Fruit fly (Drosophila melanogaster) whole organism, embryonic: ENCODE results near the gene Rbp1-like.

Source experiments
- Abd-B ChIP-seq: fragments of 200-800 bp; sonication (Bioruptor generic); optimal IDR thresholded peaks from 2 replicates; lab custom pipeline; 2018; ENCODE audit warnings: missing biosample characterization, mild to moderate bottlenecking, missing genetic modification characterization, moderate library complexity
- B-H2 ChIP-seq: fragments of 200-800 bp; sonication (Bioruptor generic); optimal IDR thresholded peaks from 2 replicates; lab custom pipeline; 2018; ENCODE audit warnings: missing biosample characterization, mild to moderate bottlenecking, missing genetic modification characterization
- CG10431 ChIP-seq: fragments of 200-800 bp; sonication (Bioruptor generic); optimal IDR thresholded peaks from 3 replicates; lab custom pipeline; 2018; ENCODE audit warnings: missing biosample characterization, mild to moderate bottlenecking, missing genetic modification characterization
- CG12155 ChIP-seq: fragments of 200-800 bp; sonication (Bioruptor generic); optimal IDR thresholded peaks from 3 replicates; lab custom pipeline; 2016; ENCODE audit warnings: missing biosample characterization, missing genetic modification characterization
- CG12942 ChIP-seq: fragments of 200-800 bp; sonication (Bioruptor generic); optimal IDR thresholded peaks from 3 replicates; lab custom pipeline; 2016; ENCODE audit warnings: missing biosample characterization, missing genetic modification characterization
- CG14667 ChIP-seq: fragments of 200-800 bp; sonication (Bioruptor generic); IDR thresholded peaks from 2 replicates; pipeline ENCODE4 v1.3.6; 2022; ENCODE audit warnings: missing biosample characterization, missing genetic modification characterization
- CG15269 ChIP-seq: fragments of 200-800 bp; sonication (Bioruptor generic); optimal IDR thresholded peaks from 2 replicates; lab custom pipeline; 2018; ENCODE audit warnings: missing biosample characterization, mild to moderate bottlenecking, missing genetic modification characterization, moderate library complexity
- CG17912 ChIP-seq: fragments of 200-800 bp; sonication (Bioruptor generic); optimal IDR thresholded peaks from 2 replicates; lab custom pipeline; 2018; ENCODE audit warnings: missing biosample characterization, mild to moderate bottlenecking, missing genetic modification characterization
- CG2116 ChIP-seq: fragments of 200-800 bp; sonication (Bioruptor generic); optimal IDR thresholded peaks from 3 replicates; lab custom pipeline; 2018; ENCODE audit warnings: missing biosample characterization, mild to moderate bottlenecking, missing genetic modification characterization
- CG2199 ChIP-seq: fragments of 200-800 bp; sonication (Bioruptor generic); IDR thresholded peaks from 3 replicates; pipeline ENCODE4 v1.3.6; 2022; ENCODE audit warnings: missing biosample characterization, missing genetic modification characterization
- CG2202 ChIP-seq: fragments of 200-800 bp; sonication (Bioruptor generic); optimal IDR thresholded peaks from 2 replicates; lab custom pipeline; 2018; ENCODE audit warnings: missing biosample characterization, mild to moderate bottlenecking, missing genetic modification characterization
- CG2678 ChIP-seq: fragments of 200-800 bp; sonication (Bioruptor generic); optimal IDR thresholded peaks from 3 replicates; lab custom pipeline; 2019; ENCODE audit warnings: missing biosample characterization, mild to moderate bottlenecking, missing genetic modification characterization, moderate library complexity
- CG31365 ChIP-seq: fragments of 200-800 bp; sonication (Bioruptor generic); optimal IDR thresholded peaks from 2 replicates; lab custom pipeline; 2018; ENCODE audit warnings: missing biosample characterization, mild to moderate bottlenecking, missing genetic modification characterization
- CG3163 ChIP-seq: fragments of 200-800 bp; sonication (Bioruptor generic); optimal IDR thresholded peaks from 3 replicates; lab custom pipeline; 2016; ENCODE audit warnings: missing biosample characterization, missing genetic modification characterization
- CG4404 ChIP-seq: fragments of 200-800 bp; sonication (Bioruptor generic); IDR thresholded peaks from 2 replicates; pipeline ENCODE4 v1.3.6; 2022; ENCODE audit warnings: missing biosample characterization, missing genetic modification characterization
- CG4617 ChIP-seq: fragments of 200-800 bp; sonication (Bioruptor generic); optimal IDR thresholded peaks from 3 replicates; lab custom pipeline; 2016; ENCODE audit warnings: missing biosample characterization, missing genetic modification characterization, borderline replicate concordance
- CG4707 ChIP-seq: fragments of 200-800 bp; sonication (Bioruptor generic); optimal IDR thresholded peaks from 2 replicates; lab custom pipeline; 2018; ENCODE audit warnings: missing biosample characterization, mild to moderate bottlenecking, missing genetic modification characterization, moderate library complexity
- CG4854 ChIP-seq: fragments of 200-800 bp; sonication (Bioruptor generic); optimal IDR thresholded peaks from 2 replicates; lab custom pipeline; 2016; ENCODE audit warnings: missing biosample characterization, missing genetic modification characterization, inconsistent platforms
- CG6683 ChIP-seq: fragments of 200-800 bp; sonication (Bioruptor generic); optimal IDR thresholded peaks from 2 replicates; lab custom pipeline; 2017; ENCODE audit warnings: missing biosample characterization, mild to moderate bottlenecking, missing genetic modification characterization, missing genetic modification reagents
- CG7556 ChIP-seq: fragments of 200-800 bp; sonication (Bioruptor generic); optimal IDR thresholded peaks from 2 replicates; lab custom pipeline; 2017; ENCODE audit warnings: missing biosample characterization, mild to moderate bottlenecking, missing genetic modification characterization
- CoRest ChIP-seq: fragments of 200-800 bp; sonication (Bioruptor generic); optimal IDR thresholded peaks from 3 replicates; lab custom pipeline; 2018; ENCODE audit warnings: missing biosample characterization, mild to moderate bottlenecking, missing genetic modification characterization, moderate library complexity
- Deaf1 ChIP-seq: fragments of 200-800 bp; optimal IDR thresholded peaks from 3 replicates; lab custom pipeline; 2019; ENCODE audit warnings: missing biosample characterization, mild to moderate bottlenecking, missing genetic modification characterization, moderate library complexity
- Eip74EF ChIP-seq, 2 experiments: fragments of 200-800 bp in 1 of 2; fragments of >200 bp in 1 of 2; sonication (Bioruptor generic) in 1 of 2; optimal IDR thresholded peaks; 2 replicates each; lab custom pipeline; 2017 to 2019; ENCODE audit warnings: missing biosample characterization in 2 of 2, missing genetic modification characterization in 2 of 2, mild to moderate bottlenecking in 1 of 2, moderate library complexity in 1 of 2
- HLH3B ChIP-seq: fragments of 200-800 bp; sonication (Bioruptor generic); IDR thresholded peaks from 2 replicates; pipeline ENCODE4 v1.3.6; 2022; ENCODE audit warnings: missing biosample characterization, missing genetic modification characterization
- Hr39 ChIP-seq: fragments of >200 bp; optimal IDR thresholded peaks from 2 replicates; lab custom pipeline; 2017
- Oaz ChIP-seq: fragments of 200-800 bp; sonication (Bioruptor generic); IDR thresholded peaks from 2 replicates; pipeline ENCODE4 v1.3.6; 2022; ENCODE audit warnings: missing biosample characterization, missing genetic modification characterization
- Oli ChIP-seq: fragments of 200-800 bp; sonication (Bioruptor generic); optimal IDR thresholded peaks from 2 replicates; lab custom pipeline; 2018; ENCODE audit warnings: missing biosample characterization, mild to moderate bottlenecking, missing genetic modification characterization, moderate library complexity
- Spps ChIP-seq: fragments of 200-800 bp; sonication (Bioruptor generic); optimal IDR thresholded peaks from 2 replicates; lab custom pipeline; 2018; ENCODE audit warnings: missing biosample characterization, mild to moderate bottlenecking, missing genetic modification characterization
- Stat92E ChIP-seq, 3 experiments: fragments of >200 bp in 2 of 3; fragments of 200-800 bp in 1 of 3; sonication (Bioruptor generic) in 1 of 3; optimal IDR thresholded peaks; 2 replicates each; lab custom pipeline; 2017 to 2019; ENCODE audit warnings: missing biosample characterization in 3 of 3, missing genetic modification characterization in 3 of 3, mild to moderate bottlenecking in 1 of 3, moderate library complexity in 1 of 3
- Usf ChIP-seq: fragments of 200-800 bp; sonication (Bioruptor generic); optimal IDR thresholded peaks from 2 replicates; lab custom pipeline; 2017; ENCODE audit warnings: missing genotype, missing biosample characterization, missing genetic modification characterization
- ap ChIP-seq: fragments of 200-800 bp; sonication (Bioruptor generic); IDR thresholded peaks from 2 replicates; pipeline ENCODE4 v1.3.6; 2022; ENCODE audit warnings: missing biosample characterization, missing genetic modification characterization
- bigmax ChIP-seq: fragments of 200-800 bp; sonication (Bioruptor generic); optimal IDR thresholded peaks from 2 replicates; lab custom pipeline; 2018; ENCODE audit warnings: missing biosample characterization, mild to moderate bottlenecking, missing genetic modification characterization
- chif ChIP-seq, 2 experiments: fragments of 200-800 bp; sonication (Bioruptor generic); optimal IDR thresholded peaks; 3 replicates each; lab custom pipeline; 2016; ENCODE audit warnings: missing biosample characterization in 2 of 2, missing genetic modification characterization in 2 of 2
- chn ChIP-seq: fragments of 200-800 bp; sonication (Bioruptor generic); optimal IDR thresholded peaks from 2 replicates; lab custom pipeline; 2016; ENCODE audit warnings: missing biosample characterization, missing genetic modification characterization
- dysf ChIP-seq: fragments of 200-800 bp; sonication (Bioruptor generic); IDR thresholded peaks from 3 replicates; pipeline ENCODE4 v1.3.6; 2022; ENCODE audit warnings: missing biosample characterization, missing genetic modification characterization
- en ChIP-seq: fragments of 200-800 bp; sonication (Bioruptor generic); optimal IDR thresholded peaks from 2 replicates; lab custom pipeline; 2016; ENCODE audit warnings: missing biosample characterization, missing genetic modification characterization
- gem ChIP-seq: fragments of 200-800 bp; sonication (Bioruptor generic); optimal IDR thresholded peaks from 2 replicates; lab custom pipeline; 2019; ENCODE audit warnings: missing biosample characterization, mild to moderate bottlenecking, missing genetic modification characterization, moderate library complexity
- hth ChIP-seq: fragments of >200 bp; optimal IDR thresholded peaks from 2 replicates; lab custom pipeline; 2017; ENCODE audit warnings: inconsistent platforms
- jing ChIP-seq: fragments of 200-800 bp; sonication (Bioruptor generic); optimal IDR thresholded peaks from 2 replicates; lab custom pipeline; 2018; ENCODE audit warnings: missing biosample characterization, mild to moderate bottlenecking, missing genetic modification characterization
- maf-S ChIP-seq: fragments of 200-800 bp; sonication (Bioruptor generic); optimal IDR thresholded peaks from 2 replicates; lab custom pipeline; 2016; ENCODE audit warnings: missing biosample characterization, missing genetic modification characterization
- nau ChIP-seq: fragments of 200-800 bp; sonication (Bioruptor generic); optimal IDR thresholded peaks from 3 replicates; lab custom pipeline; 2017; ENCODE audit warnings: missing biosample characterization, mild to moderate bottlenecking, missing genetic modification characterization, missing genetic modification reagents
- prd ChIP-seq, 3 experiments: fragments of >200 bp in 2 of 3; fragments of 200-800 bp in 1 of 3; sonication (Bioruptor generic) in 1 of 3; optimal IDR thresholded peaks in 2 of 3; IDR thresholded peaks in 1 of 3; 2 replicates in 2 of 3; 3 replicates in 1 of 3; pipeline versions ENCODE4 v1.3.6 to Lab custom; 2017 to 2022; ENCODE audit warnings: missing biosample characterization in 1 of 3, missing genetic modification characterization in 1 of 3
- pzg ChIP-seq: fragments of 200-800 bp; sonication (Bioruptor generic); optimal IDR thresholded peaks from 3 replicates; lab custom pipeline; 2018; ENCODE audit warnings: missing biosample characterization, mild to moderate bottlenecking, missing genetic modification characterization, moderate library complexity
- slbo ChIP-seq: fragments of 200-800 bp; sonication (Bioruptor generic); IDR thresholded peaks from 2 replicates; pipeline ENCODE4 v1.3.6; 2022; ENCODE audit warnings: missing biosample characterization, missing genetic modification characterization
- stwl ChIP-seq: fragments of 200-800 bp; sonication (Bioruptor generic); optimal IDR thresholded peaks from 3 replicates; lab custom pipeline; 2018; ENCODE audit warnings: missing biosample characterization, mild to moderate bottlenecking, missing genetic modification characterization, moderate library complexity
- tll ChIP-seq, 2 experiments: fragments of 200-800 bp in 1 of 2; fragments of >200 bp in 1 of 2; sonication (Bioruptor generic) in 1 of 2; optimal IDR thresholded peaks; 2 replicates each; lab custom pipeline; 2017 to 2019; ENCODE audit warnings: missing biosample characterization in 2 of 2, missing genetic modification characterization in 2 of 2, mild to moderate bottlenecking in 1 of 2, moderate library complexity in 1 of 2
- vvl ChIP-seq: fragments of 200-800 bp; sonication (Bioruptor generic); IDR thresholded peaks from 2 replicates; pipeline ENCODE4 v1.3.6; 2022; ENCODE audit warnings: missing biosample characterization, missing genetic modification characterization
- wdn ChIP-seq: fragments of 200-800 bp; sonication (Bioruptor generic); IDR thresholded peaks from 2 replicates; pipeline ENCODE4 v1.3.6; 2022; ENCODE audit warnings: missing biosample characterization, missing genetic modification characterization

Gene Rbp1-like

dm6 chrX:13391174-13392040, 6.7 kb upstream of the Rbp1-like start (continued):
- peak; percentile 69 for TF ChIP-seq Usf (GFP tag; lab: Kevin White, UChicago)
- TF ChIP-seq CG12155 (GFP tag; lab: Kevin White, UChicago): peak; percentile 66
- TF ChIP-seq chif (GFP tag; optimal IDR thresholded peaks at IDR 0.05; lab: Kevin White, UChicago): no peak
- no peak for TF ChIP-seq nau (GFP tag; lab: Kevin White, UChicago)
- TF ChIP-seq gem: peak; percentile 54
- TF ChIP-seq Stat92E (GFP tag; optimal IDR thresholded peaks at IDR 0.05; lab: Kevin White, UChicago): no peak
- TF ChIP-seq slbo (GFP tag; lab: Robert Waterston, UW): peak; percentile 81
- peak; percentile 59 for TF ChIP-seq CG15269 (tag; lab: Kevin White, UChicago)
- TF ChIP-seq CG2202: no peak
- TF ChIP-seq Hr39 (lab: Kevin White, UChicago): no peak
- TF ChIP-seq prd (optimal IDR thresholded peaks at IDR 0.05; lab: Kevin White, UChicago): no peak
- peak; percentile 46; the same call in 2 of the 3 replicates for TF ChIP-seq prd (GFP tag; IDR thresholded peaks at IDR 0.05; lab: Robert Waterston, UW)
- no peak for TF ChIP-seq CG4854 (GFP tag; lab: Kevin White, UChicago)
- peak; percentile 50 for TF ChIP-seq maf-S (GFP tag; lab: Kevin White, UChicago)
- TF ChIP-seq CG10431 (GFP tag; lab: Kevin White, UChicago): no peak
- TF ChIP-seq Oli: peak; percentile 9
- no peak for TF ChIP-seq CG12942
- no peak for TF ChIP-seq CG2199 (GFP tag; lab: Robert Waterston, UW)
- TF ChIP-seq Eip74EF (GFP tag; optimal IDR thresholded peaks at IDR 0.05; lab: Kevin White, UChicago): no peak
- TF ChIP-seq CG4617: no peak
- no peak for TF ChIP-seq tll (GFP tag; optimal IDR thresholded peaks at IDR 0.05; lab: Kevin White, UChicago)
- TF ChIP-seq CG31365 (tag; lab: Kevin White, UChicago): no peak
- TF ChIP-seq wdn: no peak
- peak; percentile 60 for TF ChIP-seq CG4404 (GFP tag; lab: Robert Waterston, UW)
- TF ChIP-seq bigmax (GFP tag; lab: Kevin White, UChicago): no peak
- TF ChIP-seq pzg: no peak
- no peak for TF ChIP-seq jing (GFP tag; lab: Kevin White, UChicago)
- TF ChIP-seq CG17912 (GFP tag; lab: Kevin White, UChicago): no peak
- no peak for TF ChIP-seq CG14667 (GFP tag; lab: Robert Waterston, UW)
- TF ChIP-seq Oaz (GFP tag; lab: Robert Waterston, UW): no peak
- TF ChIP-seq CG4707 (GFP tag; lab: Kevin White, UChicago): no peak
- TF ChIP-seq dysf (GFP tag; lab: Robert Waterston, UW): peak; percentile 64; the same call in 2 of the 3 replicates
- peak; percentile 65 for TF ChIP-seq CoRest (tag; lab: Kevin White, UChicago)
- no peak for TF ChIP-seq HLH3B (GFP tag; lab: Robert Waterston, UW)
- peak; percentile 77 for TF ChIP-seq CG2678
- TF ChIP-seq hth (lab: Kevin White, UChicago): no peak
- TF ChIP-seq CG2116 (GFP tag; lab: Kevin White, UChicago): peak; percentile 6
- no peak for TF ChIP-seq Deaf1
- peak; percentile 39 for TF ChIP-seq CG3163
- no peak for TF ChIP-seq B-H2 (GFP tag; lab: Kevin White, UChicago)
- TF ChIP-seq CG6683 (GFP tag; lab: Kevin White, UChicago): no peak
- TF ChIP-seq chn (GFP tag; lab: Kevin White, UChicago): no peak
- TF ChIP-seq en: peak; percentile 5
- TF ChIP-seq vvl (GFP tag; lab: Robert Waterston, UW): peak; percentile 26; the same call in 1 of the 2 replicates
- TF ChIP-seq stwl: no peak
- TF ChIP-seq Abd-B (GFP tag; lab: Kevin White, UChicago): peak; percentile 5
- TF ChIP-seq ap (GFP tag; lab: Robert Waterston, UW): no peak
- no peak for TF ChIP-seq Spps (tag; lab: Kevin White, UChicago)
- peak; percentile 28 for TF ChIP-seq CG7556 (GFP tag; lab: Kevin White, UChicago)
